Worm (Caenorhabditis elegans) whole organism, L2 larva: ENCODE data around the gene srw-145.

Source experiments
- aly-2 ChIP-seq: fragments of 150-350 bp; optimal IDR thresholded peaks from 2 replicates; lab custom pipeline; 2014; ENCODE audit warnings: missing biosample characterization, missing genetic modification characterization
- ama-1 ChIP-seq: fragments of 150-350 bp; optimal IDR thresholded peaks from 2 replicates; lab custom pipeline; 2018; ENCODE audit warnings: inconsistent platforms
- lin-11 ChIP-seq: fragments of 150-350 bp; sonication (generic microtip); optimal IDR thresholded peaks from 2 replicates; lab custom pipeline; 2014; ENCODE audit warnings: missing biosample characterization, missing genetic modification characterization, inconsistent platforms, mixed read lengths
- lin-39 ChIP-seq: fragments of 150-350 bp; optimal IDR thresholded peaks from 2 replicates; lab custom pipeline; 2014; ENCODE audit warnings: missing biosample characterization, missing genetic modification reagents, missing genetic modification characterization
- lsy-2 ChIP-seq, 2 experiments: fragments of 150-350 bp in 1 of 2; sonication (generic microtip) in 1 of 2; optimal IDR thresholded peaks; 2 replicates each; lab custom pipeline; 2014 to 2017; ENCODE audit warnings: missing biosample characterization in 2 of 2, missing genetic modification characterization in 2 of 2
- sem-4 ChIP-seq: fragments of 150-350 bp; optimal IDR thresholded peaks from 2 replicates; lab custom pipeline; 2014; ENCODE audit warnings: missing biosample characterization, missing genetic modification reagents, missing genetic modification characterization
- skn-1 ChIP-seq: sonication (generic microtip); optimal IDR thresholded peaks from 2 replicates; lab custom pipeline; 2017; ENCODE audit warnings: missing biosample characterization, missing genetic modification characterization
- snpc-4 ChIP-seq: fragments of 150-350 bp; optimal IDR thresholded peaks from 2 replicates; lab custom pipeline; 2014; ENCODE audit warnings: missing biosample characterization, missing genetic modification characterization
- unc-39 ChIP-seq: fragments of 150-350 bp; optimal IDR thresholded peaks from 2 replicates; lab custom pipeline; 2014; ENCODE audit warnings: missing biosample characterization, missing genetic modification characterization

DNA sequence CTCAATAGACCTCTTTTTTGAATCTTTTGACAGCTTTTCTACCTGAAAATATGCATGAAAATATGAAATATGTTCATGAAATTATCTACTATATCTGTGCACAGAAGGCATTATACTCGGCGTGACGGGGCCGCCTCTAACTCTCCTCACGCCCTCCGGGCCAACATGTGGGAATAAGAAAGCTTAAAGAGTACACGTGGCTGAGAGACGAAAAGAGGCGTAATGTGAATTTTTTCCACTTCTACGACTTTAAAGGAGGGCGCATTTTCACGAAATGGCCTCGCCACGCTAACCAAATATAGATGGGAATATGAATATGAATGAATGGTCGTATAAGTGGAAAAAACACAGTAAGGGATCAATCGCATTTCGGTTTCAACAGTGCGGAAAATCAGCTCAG lies 20.7 kb downstream of the srw-145 start:
- TF ChIP-seq skn-1 (no peak), aly-2 (no peak), lin-11 (tag; lab: Kevin White, UChicago) (no peak), sem-4 (tag; lab: Kevin White, UChicago) (no peak), lsy-2 (tag; optimal IDR thresholded peaks at IDR 0.05; lab: Kevin White, UChicago) (no peak), snpc-4 (tag; lab: Kevin White, UChicago) (no peak), unc-39 (tag; lab: Kevin White, UChicago) (no peak), lin-39 (tag; lab: Kevin White, UChicago) (no peak), ama-1 (lab: Kevin White, UChicago) (no peak)
